Worm (Caenorhabditis elegans) whole organism, dauer: Measurements from ENCODE around the gene K09E4.4.
"Not testable (repeated sequence)": the region's sequence is repeated elsewhere in the genome, so short reads cannot be mapped to it uniquely, and the experiment has no call there.

ENCODE experiments used
- unc-62 ChIP-seq: sonication (generic microtip); optimal IDR thresholded peaks from 2 replicates; lab custom pipeline; 2017; ENCODE audit warnings: missing biosample characterization, missing genetic modification reagents, missing genetic modification characterization

The K09E4.4 gene

ce11 chrII:14122065-14122464 is at the start of gene K09E4.4:
Gene K09E4.4 (minus strand): TSS chrII:14122165.
- no peak for TF ChIP-seq unc-62

DNA sequence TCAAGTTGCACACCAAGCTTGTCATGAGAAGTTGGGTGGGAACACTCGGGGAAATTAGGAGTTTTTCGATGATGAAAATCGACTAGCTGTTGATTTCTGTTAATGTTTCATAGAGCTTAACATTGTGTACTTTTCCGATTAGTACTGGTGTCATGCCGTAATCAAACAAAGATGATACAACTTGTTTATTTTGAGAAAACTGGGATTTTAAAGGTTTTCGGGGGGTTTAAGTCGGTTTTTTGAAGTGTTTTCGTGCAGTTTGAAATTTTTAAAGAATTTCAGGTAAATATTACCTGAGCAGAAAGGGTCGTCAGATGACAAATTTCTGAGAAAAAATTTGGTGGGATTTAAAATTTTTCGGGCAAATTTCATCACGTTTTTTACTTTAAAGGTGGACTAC is 49.6 kb upstream of the K09E4.4 start, which contains the start of gene eat-2:
TSS of gene eat-2 (minus strand) at position 101 of the 400 bp plus-strand sequence.
- TF ChIP-seq unc-62, result no peak

DNA sequence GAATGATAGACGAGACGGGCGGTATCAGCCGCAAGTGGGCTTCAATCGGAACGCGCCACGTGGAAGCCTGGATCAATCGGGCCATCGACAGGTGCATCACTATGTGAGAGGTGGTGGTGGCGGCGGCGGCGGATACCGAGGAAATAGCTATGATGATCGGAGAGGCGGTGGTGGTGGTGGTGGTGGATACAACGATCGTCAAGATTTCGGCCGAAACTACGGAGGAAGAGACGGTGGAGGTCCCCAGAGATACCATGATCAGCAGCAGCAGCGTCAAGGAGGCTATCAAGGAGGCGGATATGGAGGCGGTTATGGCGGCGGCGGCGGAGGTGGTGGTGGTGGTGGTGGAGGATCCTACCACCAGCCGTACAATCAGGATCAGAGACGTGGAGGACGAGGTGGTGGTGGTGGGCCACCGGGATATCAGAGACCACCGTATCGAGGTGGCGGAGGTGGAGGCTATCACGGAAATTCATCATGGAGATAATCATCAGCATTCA is 43.5 kb upstream of the K09E4.4 start:
- TF ChIP-seq unc-62, result no peak

DNA sequence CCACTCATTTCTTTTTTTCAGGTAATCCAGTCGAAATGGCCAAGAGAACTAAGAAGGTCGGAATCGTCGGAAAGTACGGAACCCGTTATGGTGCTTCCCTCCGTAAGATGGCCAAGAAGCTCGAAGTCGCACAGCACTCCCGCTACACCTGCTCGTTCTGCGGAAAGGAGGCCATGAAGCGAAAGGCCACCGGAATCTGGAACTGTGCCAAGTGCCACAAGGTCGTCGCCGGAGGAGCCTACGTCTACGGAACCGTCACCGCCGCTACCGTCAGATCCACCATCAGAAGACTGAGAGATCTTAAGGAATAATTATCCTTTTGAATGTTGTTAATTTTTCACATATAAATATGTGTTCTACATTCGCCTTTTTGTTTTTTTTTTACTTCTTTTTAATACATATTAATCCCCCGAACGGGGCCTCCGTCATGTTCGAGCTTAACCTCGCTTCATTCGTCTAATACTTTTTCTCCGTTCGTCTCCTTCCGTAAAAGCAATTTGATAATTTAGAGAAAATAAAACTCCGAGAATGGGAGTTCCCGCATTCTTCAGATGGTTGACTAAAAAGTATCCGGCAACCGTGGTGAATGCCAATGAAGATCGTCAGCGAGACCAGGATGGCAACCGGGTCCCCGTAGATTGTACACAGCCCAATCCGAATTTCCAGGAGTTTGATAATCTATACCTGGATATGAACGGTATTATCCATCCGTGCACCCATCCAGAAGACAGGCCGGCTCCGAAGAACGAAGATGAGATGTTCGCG is 33.5 kb upstream of the K09E4.4 start, which contains the start of the genes rpl-43 and xrn-2:
TSS of gene rpl-43 (plus strand) at position 36 of the 765 bp plus-strand sequence.
TSS of gene xrn-2 (plus strand) at position 510 of the 765 bp plus-strand sequence.
- TF ChIP-seq unc-62, result no peak

DNA sequence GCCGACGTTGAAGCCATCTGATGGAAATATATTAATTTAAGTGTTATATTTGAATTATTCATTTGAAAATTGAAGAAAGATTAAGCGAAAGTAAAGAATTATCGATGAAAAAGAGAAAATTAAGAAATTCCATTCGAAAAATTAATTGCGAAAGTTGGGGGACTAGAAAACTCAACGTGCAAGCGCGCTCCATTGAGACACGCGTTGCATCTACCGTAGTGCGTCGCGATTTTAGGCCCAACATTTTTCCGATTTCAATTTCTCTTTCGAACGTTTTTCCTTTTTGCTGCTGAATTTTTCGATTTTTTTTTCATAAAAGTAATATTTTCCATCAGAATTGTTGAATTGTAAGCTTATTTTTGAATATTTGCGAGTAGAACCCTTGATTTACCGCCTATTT is 32.4 kb upstream of the K09E4.4 start, which contains the start of gene Y48B6A.1:
TSS of gene Y48B6A.1 (minus strand) at position 17 of the 400 bp plus-strand sequence.
- no peak for TF ChIP-seq unc-62

- no peak for TF ChIP-seq unc-62
Measured at ce11 chrII:14152274-14152673, 30.3 kb upstream of the K09E4.4 start.

ce11 chrII:14150031-14150430 is 28.1 kb upstream of the K09E4.4 start, which contains the start of gene W03H9.1:
Gene W03H9.1 (minus strand): TSS chrII:14150131.
- TF ChIP-seq unc-62, result no peak

DNA sequence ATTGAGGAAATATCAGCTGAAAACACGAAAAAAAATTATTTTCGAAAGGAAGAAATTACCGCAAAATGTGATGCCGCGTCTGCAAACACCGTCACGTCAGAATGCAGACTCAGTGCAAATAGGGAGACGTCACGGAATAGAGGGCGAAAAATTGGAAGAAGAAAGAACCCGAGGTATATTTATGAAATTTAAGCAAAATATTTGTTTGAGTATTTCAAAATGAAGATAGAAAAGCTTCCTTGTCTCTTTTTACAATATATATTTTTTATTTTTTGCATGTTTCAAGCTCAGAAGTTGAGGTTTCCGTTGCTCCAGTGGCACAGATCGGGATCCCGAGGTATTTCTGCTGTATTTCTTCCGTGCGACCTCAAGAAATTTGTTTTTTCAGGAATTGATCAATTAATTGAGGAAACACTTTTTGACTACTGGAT is 21.9 kb upstream of the K09E4.4 start, which contains the start of gene W03H9.2:
TSS of gene W03H9.2 (minus strand) at position 32 of the 431 bp plus-strand sequence.
- TF ChIP-seq unc-62, result no peak

- TF ChIP-seq unc-62, result not testable (repeated sequence)
Measured at ce11 chrII:14142098-14142554, 20.2 kb upstream of the K09E4.4 start, which contains the start of gene cacn-1. Gene cacn-1 (minus strand): TSS chrII:14142148.

DNA sequence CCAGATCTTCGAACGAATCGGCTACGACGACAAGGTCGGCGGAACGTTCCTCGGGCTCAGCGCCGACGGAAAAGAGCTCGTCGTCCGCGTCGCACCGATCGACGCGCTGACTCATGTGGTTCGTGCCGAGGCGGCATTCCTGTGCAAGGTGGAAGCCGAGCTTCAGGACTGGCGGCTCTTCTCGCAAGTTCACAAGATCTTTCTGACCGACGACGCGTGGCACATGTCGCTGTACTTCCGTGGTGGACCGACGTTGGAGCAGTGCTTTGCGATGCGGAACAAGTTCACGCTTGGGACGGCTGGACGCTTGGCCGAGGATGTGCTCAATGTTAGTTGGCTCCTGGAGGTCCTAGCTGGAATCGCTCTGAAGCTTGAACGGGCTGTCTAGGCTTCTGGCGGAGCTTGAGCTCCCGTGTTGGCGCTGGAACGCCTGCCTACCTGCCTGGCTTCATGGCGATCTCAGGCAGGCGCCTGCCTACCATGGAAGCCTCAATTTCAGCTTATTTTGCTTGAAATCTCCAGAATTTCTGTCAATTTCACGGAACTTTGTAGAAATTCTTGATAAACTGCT is 17.0 kb upstream of the K09E4.4 start:
- no peak for TF ChIP-seq unc-62

DNA sequence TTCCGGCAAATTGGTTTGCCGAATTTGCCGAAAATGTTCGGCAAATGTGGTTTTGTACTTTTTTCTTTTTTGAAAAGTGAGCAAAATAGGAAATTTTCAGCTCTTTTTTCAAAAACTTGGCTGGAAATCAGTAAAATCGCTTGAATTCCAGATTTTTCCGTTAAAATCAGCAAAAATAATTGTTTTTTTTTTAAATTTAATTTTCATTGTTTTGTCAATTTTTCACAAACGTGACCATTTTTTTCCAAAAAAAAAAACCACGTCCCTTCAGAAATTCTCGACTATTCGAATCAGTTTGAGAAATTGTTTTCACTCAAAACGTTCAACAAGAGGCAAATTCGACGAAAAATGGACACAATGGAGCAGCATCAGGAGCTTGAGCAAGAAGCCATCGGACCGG is 15.6 kb upstream of the K09E4.4 start, which contains the start of gene K09E4.1:
TSS of gene K09E4.1 (plus strand) at position 301 of the 400 bp plus-strand sequence.
- no peak for TF ChIP-seq unc-62

DNA sequence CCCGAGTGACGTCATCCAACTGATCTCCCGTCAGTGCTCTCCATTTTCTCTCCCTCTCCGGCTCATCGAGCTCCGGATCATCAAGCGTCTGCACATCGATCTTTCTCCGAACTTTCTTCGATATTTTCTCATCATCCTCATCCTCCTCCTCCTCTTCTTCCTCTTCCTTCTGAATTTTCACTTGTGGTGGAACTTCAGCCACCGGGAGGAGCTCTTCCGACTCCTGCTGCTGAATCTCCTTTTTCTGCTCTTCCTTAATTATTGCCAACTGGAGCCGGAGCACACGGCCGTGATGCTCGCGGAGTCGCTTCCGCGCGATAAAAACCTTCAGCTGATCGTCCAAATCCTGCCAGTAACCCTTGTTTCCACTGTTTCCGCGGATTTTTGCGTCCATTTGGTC is 14.3 kb upstream of the K09E4.4 start:
- no peak for TF ChIP-seq unc-62

ce11 chrII:14132733-14133132 is 10.8 kb upstream of the K09E4.4 start, which contains the start of gene algn-3:
Gene algn-3 (minus strand): TSS chrII:14132833.
- TF ChIP-seq unc-62, result no peak

ce11 chrII:14129191-14129590 is 7.2 kb upstream of the K09E4.4 start:
- TF ChIP-seq unc-62, result no peak

DNA sequence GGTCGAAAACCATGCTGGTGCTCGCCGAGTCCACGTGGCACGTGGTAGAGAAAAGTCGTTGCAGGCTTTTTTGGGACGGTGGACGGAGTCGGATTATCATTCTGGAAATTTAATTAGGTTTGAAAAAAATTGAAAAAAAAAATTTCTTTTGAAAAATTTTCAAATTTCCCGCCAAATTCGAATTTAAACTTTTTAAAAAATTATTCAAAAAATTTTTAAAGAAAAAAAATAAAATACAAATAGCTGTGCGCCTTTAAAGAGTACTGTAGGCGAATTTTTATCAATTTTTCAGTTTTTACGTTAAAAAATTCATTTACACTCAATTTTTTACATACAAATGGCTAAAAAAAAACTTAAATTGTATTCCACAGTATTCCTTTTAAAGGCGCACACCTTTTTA is 4.9 kb upstream of the K09E4.4 start, which contains the start of gene K09E4.3:
TSS of gene K09E4.3 (minus strand) at position 101 of the 400 bp plus-strand sequence.
- TF ChIP-seq unc-62, result no peak

DNA sequence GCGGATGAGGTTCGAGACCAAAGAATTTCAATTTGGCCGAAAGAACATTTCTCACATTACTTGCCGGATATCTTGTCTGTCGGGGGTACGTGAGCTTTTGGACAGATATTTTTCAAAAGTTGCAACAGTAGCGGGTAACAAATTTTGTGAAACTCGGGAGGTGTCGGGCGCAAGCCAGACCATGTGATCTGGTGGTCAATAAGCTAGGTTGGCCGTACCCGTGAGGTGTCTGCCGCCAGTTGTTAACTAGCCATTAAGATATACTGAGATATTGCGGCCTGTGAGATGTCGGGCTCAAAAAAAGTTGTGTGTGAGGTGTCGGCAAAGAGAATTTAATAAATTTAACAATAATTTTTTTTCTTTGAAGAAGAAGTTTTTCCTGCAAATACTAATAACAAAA is 3.6 kb downstream of the K09E4.4 start:
- no peak for TF ChIP-seq unc-62

ce11 chrII:14112842-14113241 is 9.1 kb downstream of the K09E4.4 start:
- no peak for TF ChIP-seq unc-62
